Fruit fly (Drosophila melanogaster) whole organism, wandering third instar larva: ENCODE results near the gene CG42579.
"Not testable (repeated sequence)": the region's sequence is repeated elsewhere in the genome, so short reads cannot be mapped to it uniquely, and the experiment has no call there.

Experiments used
- CG32264 ChIP-seq: fragments of 200-800 bp; sonication (Bioruptor generic); optimal IDR thresholded peaks from 2 replicates; lab custom pipeline; 2016; ENCODE audit warnings: missing biosample characterization, missing genetic modification characterization
- CrebA ChIP-seq: fragments of 200-800 bp; sonication (Bioruptor generic); optimal IDR thresholded peaks from 2 replicates; lab custom pipeline; 2016; ENCODE audit warnings: missing biosample characterization, mild to moderate bottlenecking, missing genetic modification characterization, borderline replicate concordance
- Dfd ChIP-seq: fragments of >200 bp; optimal IDR thresholded peaks from 2 replicates; lab custom pipeline; 2017; ENCODE audit warnings: missing biosample characterization, missing genetic modification characterization
- Dif ChIP-seq: fragments of 200-275, 200-300 bp; sonication (Bioruptor generic); optimal IDR thresholded peaks from 2 replicates; lab custom pipeline; 2018; ENCODE audit warnings: missing biosample characterization, missing genetic modification characterization; ENCODE audit not compliant: partially characterized antibody
- GATAd ChIP-seq: sonication (Bioruptor generic); optimal IDR thresholded peaks from 2 replicates; lab custom pipeline; 2016; ENCODE audit warnings: missing biosample characterization, missing genetic modification characterization
- Hr78 ChIP-seq: fragments of >200 bp; optimal IDR thresholded peaks from 2 replicates; lab custom pipeline; 2017; ENCODE audit warnings: missing biosample characterization, missing genetic modification characterization
- Hr83 ChIP-seq: fragments of 200-300 bp; sonication (Bioruptor generic); optimal IDR thresholded peaks from 2 replicates; lab custom pipeline; 2016; ENCODE audit warnings: missing biosample characterization, mild to moderate bottlenecking, missing genetic modification characterization, moderate library complexity; ENCODE audit not compliant: poor library complexity, severe bottlenecking
- Mio ChIP-seq: sonication (Bioruptor generic); optimal IDR thresholded peaks from 2 replicates; lab custom pipeline; 2016; ENCODE audit warnings: missing biosample characterization, missing genetic modification characterization
- Myc ChIP-seq: fragments of >200 bp; optimal IDR thresholded peaks from 2 replicates; lab custom pipeline; 2017
- Rel ChIP-seq, 2 experiments: fragments of 200-800 bp; sonication (Bioruptor generic) in 1 of 2; optimal IDR thresholded peaks; 2 replicates in 1 of 2; 3 replicates in 1 of 2; lab custom pipeline; 2016 to 2019; ENCODE audit warnings: mild to moderate bottlenecking in 2 of 2, missing biosample characterization in 2 of 2, missing genetic modification characterization in 2 of 2, moderate library complexity in 1 of 2
- Sp1 ChIP-seq: fragments of 200-800 bp; sonication (Bioruptor generic); optimal IDR thresholded peaks from 3 replicates; lab custom pipeline; 2019; ENCODE audit warnings: missing biosample characterization, mild to moderate bottlenecking, missing genetic modification characterization, moderate library complexity
- dl ChIP-seq, 2 experiments: fragments of 175-275, 200-275 bp in 1 of 2; fragments of 200-275 bp in 1 of 2; sonication (Bioruptor generic); optimal IDR thresholded peaks; lab custom pipeline; 2018; ENCODE audit warnings: mild to moderate bottlenecking in 2 of 2, missing biosample characterization in 2 of 2, missing genetic modification characterization in 2 of 2, moderate library complexity in 2 of 2; ENCODE audit not compliant: partially characterized antibody in 2 of 2, insufficient read depth in 1 of 2
- dmrt93B ChIP-seq: fragments of 200-800 bp; sonication (Bioruptor generic); optimal IDR thresholded peaks from 2 replicates; lab custom pipeline; 2018; ENCODE audit warnings: missing biosample characterization, mild to moderate bottlenecking, missing genetic modification characterization
- ey ChIP-seq: fragments of 200-800 bp; sonication (Bioruptor generic); optimal IDR thresholded peaks from 2 replicates; lab custom pipeline; 2016; ENCODE audit warnings: missing biosample characterization, missing genetic modification characterization
- jim ChIP-seq: fragments of 175-275, 200-325 bp; sonication (Bioruptor generic); optimal IDR thresholded peaks from 2 replicates; lab custom pipeline; 2016; ENCODE audit warnings: missing biosample characterization, mild to moderate bottlenecking, missing genetic modification characterization
- rgr ChIP-seq: fragments of 200-800 bp; sonication (Bioruptor generic); optimal IDR thresholded peaks from 3 replicates; lab custom pipeline; 2016; ENCODE audit warnings: missing biosample characterization, mild to moderate bottlenecking, missing genetic modification characterization
- sv ChIP-seq: fragments of 200-800 bp; sonication (Bioruptor generic); optimal IDR thresholded peaks from 3 replicates; lab custom pipeline; 2016; ENCODE audit warnings: missing biosample characterization, missing genetic modification characterization
- tai ChIP-seq: sonication (Bioruptor generic); optimal IDR thresholded peaks from 2 replicates; lab custom pipeline; 2016; ENCODE audit warnings: missing biosample characterization, missing genetic modification characterization
- usp ChIP-seq: fragments of >200 bp; optimal IDR thresholded peaks from 2 replicates; lab custom pipeline; 2017; ENCODE audit warnings: missing biosample characterization, missing genetic modification characterization
- woc ChIP-seq: sonication (Bioruptor generic); optimal IDR thresholded peaks from 2 replicates; lab custom pipeline; 2016; ENCODE audit warnings: missing biosample characterization, mild to moderate bottlenecking, missing genetic modification characterization

CG42579 gene

DNA sequence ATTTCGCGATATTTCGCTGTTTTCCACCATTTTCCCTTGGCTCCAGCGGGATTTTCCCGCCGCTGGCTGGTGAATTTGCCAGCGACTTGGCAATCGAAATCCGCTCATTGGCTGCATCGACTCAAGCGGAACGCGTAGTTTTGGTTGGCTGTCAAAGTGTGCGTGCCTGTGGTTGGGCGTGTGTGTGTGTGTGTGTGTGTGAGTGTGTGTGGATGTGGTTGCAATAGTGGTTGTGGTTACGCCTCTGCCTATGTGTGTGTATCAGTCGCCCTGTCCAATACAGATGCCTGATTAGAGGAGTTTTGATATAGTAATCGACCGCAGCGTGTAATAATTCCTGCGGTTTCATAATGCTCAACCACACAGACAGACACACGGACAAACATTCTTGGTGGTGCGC lies 8.7 kb downstream of the CG42579 start:
- TF ChIP-seq GATAd (GFP tag; lab: Kevin White, UChicago) (no peak), Dfd (GFP tag; lab: Kevin White, UChicago) (peak; percentile 77)

- TF ChIP-seq ey (GFP tag; lab: Kevin White, UChicago) (no peak), GATAd (GFP tag; lab: Kevin White, UChicago) (no peak), sv (GFP tag; lab: Kevin White, UChicago) (no peak), tai (GFP tag; lab: Kevin White, UChicago) (no peak)
- TF ChIP-seq, all 38 proteins: peak for 0
Measured at dm6 chrX:20538197-20538596, 10.8 kb downstream of the CG42579 start, which contains the start of gene RunxB. Gene RunxB (plus strand): TSS chrX:20538497.

- TF ChIP-seq tai (GFP tag; lab: Kevin White, UChicago) (no peak), Myc (lab: Kevin White, UChicago) (no peak), GATAd (GFP tag; lab: Kevin White, UChicago) (no peak), CG32264 (GFP tag; lab: Kevin White, UChicago) (no peak), dmrt93B (GFP tag; lab: Kevin White, UChicago) (no peak), CrebA (GFP tag; lab: Kevin White, UChicago) (no peak), Hr78 (GFP tag; lab: Kevin White, UChicago) (no peak), Mio (GFP tag; lab: Kevin White, UChicago) (no peak), Hr83 (GFP tag; lab: Kevin White, UChicago) (no peak), Sp1 (no peak), Dfd (GFP tag; lab: Kevin White, UChicago) (no peak), woc (GFP tag; lab: Kevin White, UChicago) (no peak), usp (GFP tag; lab: Kevin White, UChicago) (no peak), ey (GFP tag; lab: Kevin White, UChicago) (no peak), dl (GFP tag; optimal IDR thresholded peaks at IDR 0.05; lab: Kevin White, UChicago; ENCODE audit: insufficient read depth in 1 of 2, partially characterized antibody in 2 of 2) (no peak), sv (GFP tag; lab: Kevin White, UChicago) (no peak), rgr (no peak), Rel (GFP tag; optimal IDR thresholded peaks at IDR 0.05; lab: Kevin White, UChicago) (no peak), Rel (tag; optimal IDR thresholded peaks at IDR 0.05; lab: Kevin White, UChicago) (no peak)
Measured at dm6 chrX:20559582-20559981, 32.2 kb downstream of the CG42579 start.

DNA sequence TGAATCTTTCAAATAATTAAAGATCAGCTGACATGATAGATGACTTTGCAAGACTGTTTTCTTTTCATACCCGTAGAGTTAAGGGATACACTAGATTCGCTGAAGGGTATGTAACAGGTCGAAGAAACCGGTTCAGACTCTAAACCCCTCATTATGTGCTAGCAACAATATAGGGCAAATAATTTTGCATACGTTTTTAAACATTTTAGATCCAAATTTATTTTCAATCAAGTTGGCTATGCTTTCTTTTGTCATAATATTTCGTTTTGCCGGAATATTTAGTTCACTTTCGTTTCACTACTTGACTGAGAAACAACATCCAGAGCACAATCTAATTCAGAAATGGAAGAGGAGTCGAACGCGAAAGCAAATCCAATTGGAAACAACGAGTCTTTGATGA lies 46.6 kb downstream of the CG42579 start, which contains the start of gene CG42580:
Gene CG42580 (plus strand): TSS at position 301 of the 400 bp plus-strand sequence.
- TF ChIP-seq jim; woc (GFP tag; lab: Kevin White, UChicago); Dif (GFP tag; lab: Kevin White, UChicago): not testable (repeated sequence)
